Worm (Caenorhabditis elegans) whole organism, young adult: ENCODE measurements around the gene dao-3.

ENCODE experiments used
- B0336.3 ChIP-seq: fragments of 200-800 bp; sonication (Bioruptor generic); IDR thresholded peaks from 2 replicates; pipeline ENCODE4 v1.3.6; 2022; ENCODE audit warnings: missing genetic modification characterization, missing compliant biosample characterization
- F37B4.10 ChIP-seq: fragments of 200-800 bp; sonication (Bioruptor generic); IDR thresholded peaks from 2 replicates; pipeline ENCODE4 v1.3.6; 2022; ENCODE audit warnings: missing genetic modification characterization, missing compliant biosample characterization
- K11D2.4 ChIP-seq: fragments of 200-800 bp; sonication (Bioruptor generic); IDR thresholded peaks from 2 replicates; pipeline ENCODE4 v1.3.6; 2022; ENCODE audit warnings: missing genetic modification reagents, missing genetic modification characterization, missing compliant biosample characterization
- Y53G8AR.9 ChIP-seq: fragments of 200-800 bp; sonication (Bioruptor generic); conservative IDR thresholded peaks from 2 replicates; pipeline ENCODE4 v1.3.6; 2022; ENCODE audit warnings: missing genetic modification reagents, missing genetic modification characterization, missing compliant biosample characterization
- ama-1 ChIP-seq, 3 experiments: fragments of 150-350 bp in 1 of 3; sonication (generic microtip) in 2 of 3; optimal IDR thresholded peaks; 2 replicates each; lab custom pipeline; 2014 to 2018; ENCODE audit warnings: missing biosample characterization in 2 of 3, missing genetic modification characterization in 2 of 3, missing genetic modification reagents in 2 of 3
- ccch-3 ChIP-seq: fragments of 200-800 bp; sonication (Bioruptor generic); optimal IDR thresholded peaks from 2 replicates; lab custom pipeline; 2018; ENCODE audit warnings: mild to moderate bottlenecking, missing genetic modification characterization, missing compliant biosample characterization
- cebp-1 ChIP-seq, 2 experiments: fragments of 200-800 bp in 1 of 2; sonication (Bioruptor generic) in 1 of 2; sonication (generic microtip) in 1 of 2; IDR thresholded peaks in 1 of 2; optimal IDR thresholded peaks in 1 of 2; 2 replicates each; pipeline versions ENCODE4 v1.3.6 to Lab custom; 2017 to 2022; ENCODE audit warnings: missing compliant biosample characterization in 2 of 2, missing genetic modification characterization in 2 of 2, mild to moderate bottlenecking in 1 of 2, missing genetic modification reagents in 1 of 2, moderate library complexity in 1 of 2
- cebp-2 ChIP-seq: fragments of 200-800 bp; sonication (Bioruptor generic); IDR thresholded peaks from 2 replicates; pipeline ENCODE4 v1.3.6; 2022; ENCODE audit warnings: missing genetic modification characterization, missing compliant biosample characterization
- ceh-27 ChIP-seq: fragments of 200-800 bp; sonication (Bioruptor generic); optimal IDR thresholded peaks from 2 replicates; lab custom pipeline; 2018; ENCODE audit warnings: mild to moderate bottlenecking, missing genetic modification characterization, moderate library complexity, missing compliant biosample characterization
- ceh-40 ChIP-seq: fragments of 200-800 bp; sonication (Bioruptor generic); IDR thresholded peaks from 2 replicates; pipeline ENCODE4 v1.3.6; 2022; ENCODE audit warnings: missing genetic modification characterization, missing compliant biosample characterization
- ceh-91 ChIP-seq: fragments of 200-800 bp; sonication (Bioruptor generic); IDR thresholded peaks from 2 replicates; pipeline ENCODE4 v1.3.6; 2022; ENCODE audit warnings: missing genetic modification reagents, missing genetic modification characterization, missing compliant biosample characterization
- chd-7 ChIP-seq: sonication (generic microtip); optimal IDR thresholded peaks from 2 replicates; lab custom pipeline; 2016; ENCODE audit warnings: mild to moderate bottlenecking, missing genetic modification characterization, moderate library complexity, missing compliant biosample characterization
- die-1 ChIP-seq: sonication (generic microtip); optimal IDR thresholded peaks from 2 replicates; lab custom pipeline; 2016; ENCODE audit warnings: missing genotype, mild to moderate bottlenecking, missing genetic modification characterization, missing compliant biosample characterization
- ekl-4 ChIP-seq: fragments of 200-800 bp; sonication (Bioruptor generic); IDR thresholded peaks from 2 replicates; pipeline ENCODE4 v1.3.6; 2022; ENCODE audit warnings: missing genetic modification reagents, missing genetic modification characterization, missing compliant biosample characterization
- gei-17 ChIP-seq: fragments of 200-800 bp; sonication (Bioruptor generic); optimal IDR thresholded peaks from 2 replicates; lab custom pipeline; 2018; ENCODE audit warnings: mild to moderate bottlenecking, missing genetic modification characterization, missing compliant biosample characterization
- him-1 ChIP-seq: sonication (generic microtip); optimal IDR thresholded peaks from 2 replicates; lab custom pipeline; 2016; ENCODE audit warnings: missing genotype, missing genetic modification reagents, missing genetic modification characterization, missing compliant biosample characterization
- hmg-20 ChIP-seq: fragments of 200-800 bp; sonication (Bioruptor generic); IDR thresholded peaks from 2 replicates; pipeline ENCODE4 v1.3.6; 2022; ENCODE audit warnings: missing genetic modification reagents, missing genetic modification characterization, missing compliant biosample characterization
- lin-26 ChIP-seq: fragments of 200-800 bp; sonication (Bioruptor generic); IDR thresholded peaks from 2 replicates; pipeline ENCODE4 v1.3.6; 2022; ENCODE audit warnings: missing genetic modification reagents, missing genetic modification characterization, missing compliant biosample characterization
- lir-1 ChIP-seq: fragments of 200-800 bp; sonication (Bioruptor generic); conservative IDR thresholded peaks from 2 replicates; pipeline ENCODE4 v1.3.6; 2022; ENCODE audit warnings: missing genetic modification reagents, missing genetic modification characterization, missing compliant biosample characterization
- madf-3 ChIP-seq: fragments of 200-800 bp; sonication (Bioruptor generic); IDR thresholded peaks from 2 replicates; pipeline ENCODE4 v1.3.6; 2022; ENCODE audit warnings: missing genetic modification reagents, missing genetic modification characterization, missing compliant biosample characterization
- mcd-1 ChIP-seq: fragments of 200-800 bp; sonication (Bioruptor generic); IDR thresholded peaks from 2 replicates; pipeline ENCODE4 v1.3.6; 2022; ENCODE audit warnings: missing genetic modification reagents, missing genetic modification characterization, missing compliant biosample characterization
- mes-4 ChIP-seq: sonication (generic microtip); optimal IDR thresholded peaks from 2 replicates; lab custom pipeline; 2016; ENCODE audit warnings: missing genotype, missing genetic modification characterization, missing compliant biosample characterization
- nfya-2 ChIP-seq: fragments of 200-800 bp; sonication (Bioruptor generic); IDR thresholded peaks from 2 replicates; pipeline ENCODE4 v1.3.6; 2022; ENCODE audit warnings: missing genetic modification reagents, missing genetic modification characterization, missing compliant biosample characterization
- nfyb-1 ChIP-seq: fragments of 200-800 bp; sonication (Bioruptor generic); IDR thresholded peaks from 2 replicates; pipeline ENCODE4 v1.3.6; 2022; ENCODE audit warnings: missing genetic modification reagents, missing genetic modification characterization, missing compliant biosample characterization
- nhr-80 ChIP-seq: sonication (generic microtip); optimal IDR thresholded peaks from 2 replicates; lab custom pipeline; 2016; ENCODE audit warnings: missing genetic modification characterization, missing compliant biosample characterization
- rec-8 ChIP-seq, 2 experiments: sonication (generic microtip); optimal IDR thresholded peaks; 2 replicates each; lab custom pipeline; 2016; ENCODE audit warnings: mild to moderate bottlenecking in 2 of 2, missing genetic modification characterization in 2 of 2, missing genetic modification reagents in 2 of 2, missing genotype in 2 of 2, missing biosample characterization in 1 of 2, missing compliant biosample characterization in 1 of 2, moderate library complexity in 1 of 2
- repo-1 ChIP-seq: sonication (generic microtip); optimal IDR thresholded peaks from 2 replicates; lab custom pipeline; 2017; ENCODE audit warnings: mild to moderate bottlenecking, missing genetic modification characterization, missing compliant biosample characterization
- snpc-1.3 ChIP-seq: sonication (generic microtip); optimal IDR thresholded peaks from 2 replicates; lab custom pipeline; 2017; ENCODE audit warnings: missing genetic modification characterization, mild to moderate bottlenecking, missing compliant biosample characterization, antibody characterized with exemption, moderate library complexity, missing genotype, missing genetic modification reagents; ENCODE audit not compliant: insufficient read depth
- somi-1 ChIP-seq: fragments of 200-800 bp; sonication (Bioruptor generic); optimal IDR thresholded peaks from 2 replicates; lab custom pipeline; 2018; ENCODE audit warnings: mild to moderate bottlenecking, missing genetic modification characterization, missing compliant biosample characterization
- sptf-2 ChIP-seq: fragments of 200-800 bp; sonication (Bioruptor generic); optimal IDR thresholded peaks from 2 replicates; lab custom pipeline; 2018; ENCODE audit warnings: mild to moderate bottlenecking, missing genetic modification characterization, missing compliant biosample characterization
- tbx-9 ChIP-seq: sonication (generic microtip); optimal IDR thresholded peaks from 2 replicates; lab custom pipeline; 2016; ENCODE audit warnings: borderline replicate concordance, missing genetic modification characterization, inconsistent platforms, missing compliant biosample characterization
- xnd-1 ChIP-seq: sonication (generic microtip); optimal IDR thresholded peaks from 2 replicates; lab custom pipeline; 2016; ENCODE audit warnings: missing genotype, missing genetic modification reagents, missing genetic modification characterization, missing compliant biosample characterization
- ztf-22 ChIP-seq: fragments of 200-800 bp; sonication (Bioruptor generic); optimal IDR thresholded peaks from 2 replicates; lab custom pipeline; 2018; ENCODE audit warnings: mild to moderate bottlenecking, missing genetic modification characterization, moderate library complexity, missing compliant biosample characterization
- ztf-26 ChIP-seq: sonication (generic microtip); optimal IDR thresholded peaks from 2 replicates; lab custom pipeline; 2017; ENCODE audit warnings: missing genetic modification characterization, missing compliant biosample characterization
- ztf-28 ChIP-seq: fragments of 200-800 bp; sonication (Bioruptor generic); IDR thresholded peaks from 2 replicates; pipeline ENCODE4 v1.3.6; 2022; ENCODE audit warnings: missing genetic modification reagents, missing genetic modification characterization, missing compliant biosample characterization

Gene dao-3

ce11 chrX:8098813-8099360, 12.5 kb upstream of the dao-3 start, which contains the start of gene catp-5:
catp-5 (minus strand) TSS chrX:8098863.
- TF ChIP-seq sptf-2 (GFP tag; lab: Kevin White, UChicago) (no peak), nhr-80 (peak; percentile 49)

ce11 chrX:8089916-8090315, 3.6 kb upstream of the dao-3 start:
- TF ChIP-seq tbx-9 (tag; lab: Kevin White, UChicago) (no peak), somi-1 (GFP tag; lab: Kevin White, UChicago) (no peak), ztf-26 (tag; lab: Kevin White, UChicago) (no peak), snpc-1.3 (tag; lab: Kevin White, UChicago) (no peak), nhr-80 (no peak), lir-1 (GFP tag; lab: Robert Waterston, UW) (no peak), cebp-1 (GFP tag; IDR thresholded peaks at IDR 0.05; lab: Robert Waterston, UW) (no peak), cebp-1 (tag; optimal IDR thresholded peaks at IDR 0.05; lab: Kevin White, UChicago) (no peak), F37B4.10 (GFP tag; lab: Robert Waterston, UW) (no peak), repo-1 (tag; lab: Kevin White, UChicago) (no peak), cebp-2 (GFP tag; lab: Robert Waterston, UW) (no peak)
- TF ChIP-seq, all 124 proteins: peak for 0

DNA sequence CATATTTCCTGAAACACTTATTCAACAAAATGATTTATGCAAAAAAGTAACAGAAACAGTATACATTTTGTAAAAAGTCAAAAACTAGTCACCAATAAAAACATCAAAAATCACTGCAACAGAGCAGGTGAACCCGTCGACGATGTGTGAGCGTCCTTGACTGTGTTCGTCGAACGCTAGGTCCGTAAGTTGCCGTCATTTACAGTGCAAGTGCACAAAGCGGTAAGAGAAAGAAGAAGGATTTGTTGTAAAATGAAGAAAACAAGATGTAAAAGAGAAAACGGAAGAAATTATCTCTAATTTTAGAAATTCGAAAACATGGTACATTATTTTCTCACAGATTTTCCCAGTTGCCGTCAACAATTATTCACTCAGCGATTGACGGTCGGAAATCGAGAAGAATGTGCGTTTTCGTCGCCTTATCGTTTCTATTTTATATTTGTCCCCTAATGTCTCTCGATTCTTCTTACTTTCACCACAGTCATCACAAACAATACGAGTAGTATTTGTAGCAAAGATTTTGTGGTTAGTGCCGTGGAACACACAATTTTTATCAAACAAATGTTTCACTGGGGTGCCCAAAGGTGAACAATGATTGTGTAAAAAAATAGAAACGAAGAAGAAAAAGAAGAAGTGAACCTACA, 3.0 kb upstream of the dao-3 start:
- TF ChIP-seq nhr-80 (peak; percentile 50), ama-1 (optimal IDR thresholded peaks at IDR 0.05; lab: Kevin White, UChicago) (peak; percentile 3), ama-1 (GFP tag; optimal IDR thresholded peaks at IDR 0.05; lab: Kevin White, UChicago) (no peak), die-1 (no peak), ceh-91 (GFP tag; lab: Robert Waterston, UW) (no peak), gei-17 (peak; percentile 19), lin-26 (GFP tag; lab: Robert Waterston, UW) (peak; percentile 70; the same call in 1 of the 2 replicates), cebp-1 (GFP tag; IDR thresholded peaks at IDR 0.05; lab: Robert Waterston, UW) (no peak), cebp-1 (tag; optimal IDR thresholded peaks at IDR 0.05; lab: Kevin White, UChicago) (peak; percentile 0)

ce11 chrX:8088474-8088873, 2.1 kb upstream of the dao-3 start, which contains the start of gene vem-1:
vem-1 (minus strand) TSS chrX:8088574.
- TF ChIP-seq ceh-27 (GFP tag; lab: Kevin White, UChicago) = no peak
- no peak for TF ChIP-seq ccch-3 (GFP tag; lab: Kevin White, UChicago)
- TF ChIP-seq ztf-28 (GFP tag; lab: Robert Waterston, UW) = no peak
- TF ChIP-seq xnd-1 (tag; lab: Kevin White, UChicago) = no peak
- TF ChIP-seq ama-1 (optimal IDR thresholded peaks at IDR 0.05; lab: Kevin White, UChicago) = no peak
- TF ChIP-seq ama-1 (GFP tag; optimal IDR thresholded peaks at IDR 0.05; lab: Kevin White, UChicago) = no peak

DNA sequence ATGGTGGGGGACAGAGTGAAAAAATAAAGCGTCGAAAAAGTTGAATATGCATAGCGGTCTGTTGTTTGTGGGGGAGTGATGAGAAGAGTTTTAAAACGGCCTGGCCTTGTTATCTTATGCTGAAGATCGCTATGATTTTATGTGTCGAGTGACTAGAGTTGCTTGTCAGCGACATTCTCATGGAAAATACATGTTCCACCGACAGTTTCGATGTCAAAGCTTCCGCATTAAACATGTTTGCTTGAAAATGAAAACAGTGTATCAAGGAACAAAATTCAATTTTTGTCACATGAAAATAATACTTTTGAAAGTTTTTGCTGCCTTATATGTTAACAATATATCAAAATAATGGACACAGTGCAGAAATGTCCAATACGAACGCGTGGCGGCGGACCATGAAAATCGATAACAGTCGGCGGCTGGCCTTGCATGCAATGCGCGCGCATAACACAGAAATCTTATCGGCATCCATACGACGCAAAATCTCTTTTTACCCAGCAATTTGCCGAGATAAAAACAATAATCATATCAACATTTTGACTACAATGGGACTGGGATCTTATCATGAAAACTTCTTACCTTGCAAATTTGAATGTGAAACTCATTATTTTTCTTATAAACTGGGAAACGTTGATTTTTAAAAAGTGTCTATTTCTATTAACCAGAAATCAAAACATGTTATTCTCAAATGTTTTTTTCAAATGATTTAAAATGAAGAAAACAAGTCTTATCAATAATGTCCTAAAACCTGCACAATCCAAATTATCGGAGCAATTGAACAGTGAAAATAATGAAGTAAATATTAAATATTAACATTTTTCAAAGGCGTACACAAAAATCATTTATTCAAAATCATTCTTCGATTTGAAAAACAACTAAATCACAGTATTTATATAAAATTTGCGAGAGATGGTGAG, 633 bp upstream of the dao-3 start:
- TF ChIP-seq him-1 (tag; lab: Kevin White, UChicago) (no peak), madf-3 (no peak), Y53G8AR.9 (GFP tag; lab: Robert Waterston, UW) (peak; percentile 66; the same call in 1 of the 2 replicates), nfyb-1 (0 out of 2 replicates have a peak, but pooled peaks have one; percentile 17), repo-1 (tag; lab: Kevin White, UChicago) (peak; percentile 54), nfya-2 (GFP tag; lab: Robert Waterston, UW) (no peak), B0336.3 (peak; percentile 64; the same call in 1 of the 2 replicates), mes-4 (tag; lab: Kevin White, UChicago) (no peak), hmg-20 (GFP tag; lab: Robert Waterston, UW) (0 out of 2 replicates have a peak, but pooled peaks have one; percentile 10), ekl-4 (peak; percentile 39; the same call in 1 of the 2 replicates), ztf-22 (GFP tag; lab: Kevin White, UChicago) (no peak), mcd-1 (GFP tag; lab: Robert Waterston, UW) (0 out of 2 replicates have a peak, but pooled peaks have one; percentile 10), rec-8 (tag; optimal IDR thresholded peaks at IDR 0.05; lab: Kevin White, UChicago) (no peak), cebp-2 (GFP tag; lab: Robert Waterston, UW) (no peak), chd-7 (tag; lab: Kevin White, UChicago) (peak; percentile 9), ceh-40 (GFP tag; lab: Robert Waterston, UW) (0 out of 2 replicates have a peak, but pooled peaks have one; percentile 9), K11D2.4 (GFP tag; lab: Robert Waterston, UW) (peak; percentile 29; the same call in 1 of the 2 replicates)
